Worm (Caenorhabditis elegans) whole organism, mixed stage, embryonic: ENCODE data around the gene ztf-17.

Experiments
- mep-1 ChIP-seq: fragments of 150-350 bp; optimal IDR thresholded peaks from 2 replicates; lab custom pipeline; 2017; ENCODE audit warnings: missing biosample characterization, missing genetic modification reagents, missing genetic modification characterization, inconsistent platforms
- nhr-12 ChIP-seq: fragments of 150-350 bp; optimal IDR thresholded peaks from 2 replicates; lab custom pipeline; 2014; ENCODE audit warnings: missing biosample characterization, missing genetic modification characterization

ce11 chrII:7829616-7830015 is 40.3 kb downstream of the ztf-17 start:
- TF ChIP-seq mep-1 (no peak), nhr-12 (no peak)
